Fruit fly (Drosophila melanogaster): Measurements from ENCODE around the gene CG13358.

DNA sequence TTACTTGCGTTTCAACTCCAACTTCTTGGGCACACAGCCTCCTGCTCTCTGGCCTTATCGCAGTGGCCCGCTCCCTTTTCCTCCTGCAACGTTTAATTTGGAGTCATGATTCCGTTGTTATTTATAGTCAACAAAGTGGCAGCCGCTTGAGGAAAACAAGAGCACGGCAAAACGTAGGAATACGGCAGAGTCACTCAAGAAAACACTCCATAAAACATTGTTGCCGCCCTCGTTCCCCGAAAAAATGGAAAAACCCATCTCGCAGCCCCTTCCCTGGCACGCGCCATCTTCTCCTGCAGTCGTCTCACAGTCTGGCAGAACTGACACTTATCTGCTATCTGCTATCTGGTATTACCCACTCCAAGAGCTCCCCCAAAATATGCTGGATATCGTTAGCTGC, 20.2 kb upstream of the CG13358 start:
- TF ChIP-seq psq (optimal IDR thresholded peaks at IDR 0.05) (no peak), insv (optimal IDR thresholded peaks at IDR 0.05) (no peak), Sin3A (optimal IDR thresholded peaks at IDR 0.05) (no peak), h (optimal IDR thresholded peaks at IDR 0.05) (no peak), ttk (optimal IDR thresholded peaks at IDR 0.05) (no peak), Myc (optimal IDR thresholded peaks at IDR 0.05) (no peak)

Measured in Kc167 (cell line).